Fruit fly (Drosophila melanogaster) whole organism, pupa: Measurements from ENCODE around the gene CG45491.
"Not testable (repeated sequence)": the region's sequence is repeated elsewhere in the genome, so short reads cannot be mapped to it uniquely, and the experiment has no call there.

Source experiments
- CG10348 ChIP-seq: fragments of 200-800 bp; sonication (Bioruptor generic); IDR thresholded peaks from 2 replicates; pipeline ENCODE4 v1.3.6; 2022; ENCODE audit warnings: missing biosample characterization, missing genetic modification characterization
- CG12605 ChIP-seq: fragments of 200-800 bp; sonication (Bioruptor generic); IDR thresholded peaks from 2 replicates; pipeline ENCODE4 v1.3.6; 2022; ENCODE audit warnings: missing biosample characterization, missing genetic modification characterization
- CG13204 ChIP-seq: fragments of 200-800 bp; sonication (Bioruptor generic); optimal IDR thresholded peaks from 2 replicates; lab custom pipeline; 2018; ENCODE audit warnings: missing biosample characterization, mild to moderate bottlenecking, missing genetic modification characterization, moderate library complexity
- CG14655 ChIP-seq: fragments of 200-800 bp; sonication (Bioruptor generic); optimal IDR thresholded peaks from 3 replicates; lab custom pipeline; 2017; ENCODE audit warnings: mild to moderate bottlenecking, missing biosample characterization, missing genetic modification reagents, missing genetic modification characterization
- CG15710 ChIP-seq: fragments of 200-800 bp; sonication (Bioruptor generic); optimal IDR thresholded peaks from 2 replicates; lab custom pipeline; 2018; ENCODE audit warnings: missing biosample characterization, mild to moderate bottlenecking, missing genetic modification characterization, moderate library complexity
- CG17806 ChIP-seq: fragments of 200-800 bp; sonication (Bioruptor generic); optimal IDR thresholded peaks from 2 replicates; lab custom pipeline; 2018; ENCODE audit warnings: missing biosample characterization, mild to moderate bottlenecking, missing genetic modification characterization, moderate library complexity
- CG32121 ChIP-seq: fragments of 200-800 bp; sonication (Bioruptor generic); IDR thresholded peaks from 2 replicates; pipeline ENCODE4 v1.3.6; 2022; ENCODE audit warnings: missing biosample characterization, missing genetic modification characterization
- CG34367 ChIP-seq: fragments of 200-800 bp; sonication (Bioruptor generic); optimal IDR thresholded peaks from 2 replicates; lab custom pipeline; 2018; ENCODE audit warnings: missing biosample characterization, mild to moderate bottlenecking, missing genetic modification characterization
- CG4496 ChIP-seq: fragments of 200-800 bp; sonication (Bioruptor generic); IDR thresholded peaks from 3 replicates; pipeline ENCODE4 v1.3.6; 2022; ENCODE audit warnings: missing biosample characterization, missing genetic modification characterization
- CG8159 ChIP-seq: fragments of 200-800 bp; sonication (Bioruptor generic); optimal IDR thresholded peaks from 3 replicates; lab custom pipeline; 2018; ENCODE audit warnings: missing biosample characterization, mild to moderate bottlenecking, missing genetic modification characterization, moderate library complexity
- CG8301 ChIP-seq: fragments of 200-800 bp; sonication (Bioruptor generic); optimal IDR thresholded peaks from 2 replicates; lab custom pipeline; 2018; ENCODE audit warnings: missing biosample characterization, mild to moderate bottlenecking, missing genetic modification characterization
- CG9948 ChIP-seq: fragments of 200-800 bp; sonication (Bioruptor generic); optimal IDR thresholded peaks from 2 replicates; lab custom pipeline; 2018; ENCODE audit warnings: missing biosample characterization, mild to moderate bottlenecking, missing genetic modification characterization, moderate library complexity
- D1 ChIP-seq: fragments of 200-800 bp; sonication (Bioruptor generic); optimal IDR thresholded peaks from 2 replicates; lab custom pipeline; 2018; ENCODE audit warnings: missing biosample characterization, mild to moderate bottlenecking, missing genetic modification characterization, moderate library complexity
- EcR ChIP-seq: fragments of 200-800 bp; sonication (Bioruptor generic); optimal IDR thresholded peaks from 3 replicates; lab custom pipeline; 2019; ENCODE audit warnings: missing biosample characterization, missing genetic modification characterization, mild to moderate bottlenecking, moderate library complexity, missing genetic modification reagents
- Ets98B ChIP-seq: fragments of 200-800 bp; sonication (Bioruptor generic); IDR thresholded peaks from 2 replicates; pipeline ENCODE4 v1.3.6; 2022; ENCODE audit warnings: missing biosample characterization, missing genetic modification characterization
- Pif1A ChIP-seq: fragments of 200-800 bp; sonication (Bioruptor generic); optimal IDR thresholded peaks from 3 replicates; lab custom pipeline; 2016; ENCODE audit warnings: missing biosample characterization, missing genetic modification characterization
- Pif1B ChIP-seq: fragments of 200-800 bp; sonication (Bioruptor generic); optimal IDR thresholded peaks from 3 replicates; lab custom pipeline; 2016; ENCODE audit warnings: missing biosample characterization, missing genetic modification characterization
- Snoo ChIP-seq: fragments of 200-800 bp; sonication (Bioruptor generic); optimal IDR thresholded peaks from 3 replicates; lab custom pipeline; 2017; ENCODE audit warnings: missing biosample characterization, mild to moderate bottlenecking, missing genetic modification characterization, inconsistent platforms
- fd96Ca ChIP-seq: fragments of 200-800 bp; sonication (Bioruptor generic); IDR thresholded peaks from 3 replicates; pipeline ENCODE4 v1.3.6; 2022; ENCODE audit warnings: missing biosample characterization, missing genetic modification characterization
- gl ChIP-seq: fragments of 200-800 bp; sonication (Bioruptor generic); optimal IDR thresholded peaks from 2 replicates; lab custom pipeline; 2018; ENCODE audit warnings: missing biosample characterization, mild to moderate bottlenecking, missing genetic modification characterization
- rn ChIP-seq: fragments of 200-800 bp; sonication (Bioruptor generic); IDR thresholded peaks from 2 replicates; pipeline ENCODE4 v1.3.6; 2022; ENCODE audit warnings: missing biosample characterization, missing genetic modification characterization

Gene CG45491

dm6 chrX:19938894-19939293, at the start of gene CG45491:
CG45491 (minus strand) TSS chrX:19938994.
- TF ChIP-seq CG13204 (GFP tag; lab: Kevin White, UChicago); Snoo (tag; lab: Kevin White, UChicago); CG9948 (tag; lab: Kevin White, UChicago): not testable (repeated sequence)

DNA sequence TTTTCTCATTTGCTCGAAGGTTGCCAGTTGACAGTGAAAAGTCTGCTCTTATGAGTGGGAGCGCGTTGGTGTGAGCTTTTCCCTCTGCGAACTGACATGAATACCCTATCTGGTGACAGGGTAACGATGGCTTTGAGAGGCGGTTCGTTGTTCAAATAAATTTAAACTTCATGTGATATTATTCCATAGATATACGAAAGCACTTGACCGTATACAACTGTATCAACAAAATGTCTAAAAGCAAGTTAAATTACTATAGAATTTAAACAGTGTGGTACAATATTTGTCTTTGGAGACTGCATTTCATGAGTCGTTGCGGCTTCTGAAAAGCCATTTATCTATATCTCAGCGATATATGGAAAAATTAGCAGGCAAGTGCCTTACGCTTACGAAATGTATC, 25.4 kb upstream of the CG45491 start:
- TF ChIP-seq rn (GFP tag; lab: Robert Waterston, UW), result no peak
- no peak for TF ChIP-seq D1 (tag; lab: Kevin White, UChicago)
- no peak for TF ChIP-seq CG8301 (tag; lab: Kevin White, UChicago)
- TF ChIP-seq CG32121 (GFP tag; lab: Robert Waterston, UW), result no peak
- TF ChIP-seq CG34367 (tag; lab: Kevin White, UChicago), result no peak
- no peak for TF ChIP-seq CG12605 (GFP tag; lab: Robert Waterston, UW)
- TF ChIP-seq Ets98B (GFP tag; lab: Robert Waterston, UW), result no peak
- peak; percentile 48 for TF ChIP-seq CG15710
- TF ChIP-seq EcR (GFP tag; lab: Kevin White, UChicago), result peak; percentile 32
- TF ChIP-seq CG17806 (tag; lab: Kevin White, UChicago), result peak; percentile 27
- TF ChIP-seq Snoo (tag; lab: Kevin White, UChicago), result peak; percentile 18
- peak; percentile 2 for TF ChIP-seq CG14655 (GFP tag; lab: Kevin White, UChicago)
- TF ChIP-seq CG8159 (tag; lab: Kevin White, UChicago), result peak; percentile 37
- TF ChIP-seq Pif1A, result no peak
- peak; percentile 34 for TF ChIP-seq CG9948 (tag; lab: Kevin White, UChicago)
- no peak for TF ChIP-seq CG10348 (GFP tag; lab: Robert Waterston, UW)
- TF ChIP-seq CG13204 (GFP tag; lab: Kevin White, UChicago), result no peak
- TF ChIP-seq fd96Ca, result no peak
- no peak for TF ChIP-seq gl (tag; lab: Kevin White, UChicago)

DNA sequence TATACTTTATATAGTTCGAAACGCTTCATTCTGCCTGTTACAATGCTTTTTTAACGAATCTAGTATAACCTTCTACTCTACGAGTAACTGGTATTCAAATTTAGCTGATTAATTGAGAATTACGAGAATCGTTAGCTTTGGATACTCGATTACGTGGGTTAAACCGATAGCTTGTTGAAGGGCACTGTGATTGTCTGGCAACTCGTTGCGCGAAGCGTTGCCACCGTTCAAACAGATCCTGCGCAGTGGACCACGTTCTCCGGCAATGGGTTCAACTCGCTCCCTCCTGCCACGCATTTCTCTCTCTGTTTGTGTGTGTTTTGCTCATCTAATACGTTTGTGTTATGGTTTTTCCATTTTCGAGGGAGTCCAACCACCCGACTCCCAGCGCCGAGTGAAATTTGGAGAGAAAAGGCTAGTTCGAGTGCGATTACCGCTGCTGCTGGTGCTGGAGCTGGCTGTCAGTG, 22.1 kb upstream of the CG45491 start, which contains the start of gene Nep3:
Nep3 (plus strand) TSS at position 417 of the 467 bp plus-strand sequence.
- TF ChIP-seq rn (GFP tag; lab: Robert Waterston, UW), result no peak
- no peak for TF ChIP-seq Ets98B (GFP tag; lab: Robert Waterston, UW)
- TF ChIP-seq Pif1B (GFP tag; lab: Kevin White, UChicago), result no peak
- TF ChIP-seq CG12605 (GFP tag; lab: Robert Waterston, UW), result no peak
- no peak for TF ChIP-seq CG13204 (GFP tag; lab: Kevin White, UChicago)
- TF ChIP-seq CG34367 (tag; lab: Kevin White, UChicago), result no peak
- TF ChIP-seq fd96Ca, result no peak
- TF ChIP-seq CG32121 (GFP tag; lab: Robert Waterston, UW), result no peak
- TF ChIP-seq CG9948 (tag; lab: Kevin White, UChicago), result no peak
- no peak for TF ChIP-seq CG8301 (tag; lab: Kevin White, UChicago)
- TF ChIP-seq gl (tag; lab: Kevin White, UChicago), result no peak
- no peak for TF ChIP-seq CG10348 (GFP tag; lab: Robert Waterston, UW)
- TF ChIP-seq CG14655 (GFP tag; lab: Kevin White, UChicago), result no peak
- no peak for TF ChIP-seq CG8159 (tag; lab: Kevin White, UChicago)

DNA sequence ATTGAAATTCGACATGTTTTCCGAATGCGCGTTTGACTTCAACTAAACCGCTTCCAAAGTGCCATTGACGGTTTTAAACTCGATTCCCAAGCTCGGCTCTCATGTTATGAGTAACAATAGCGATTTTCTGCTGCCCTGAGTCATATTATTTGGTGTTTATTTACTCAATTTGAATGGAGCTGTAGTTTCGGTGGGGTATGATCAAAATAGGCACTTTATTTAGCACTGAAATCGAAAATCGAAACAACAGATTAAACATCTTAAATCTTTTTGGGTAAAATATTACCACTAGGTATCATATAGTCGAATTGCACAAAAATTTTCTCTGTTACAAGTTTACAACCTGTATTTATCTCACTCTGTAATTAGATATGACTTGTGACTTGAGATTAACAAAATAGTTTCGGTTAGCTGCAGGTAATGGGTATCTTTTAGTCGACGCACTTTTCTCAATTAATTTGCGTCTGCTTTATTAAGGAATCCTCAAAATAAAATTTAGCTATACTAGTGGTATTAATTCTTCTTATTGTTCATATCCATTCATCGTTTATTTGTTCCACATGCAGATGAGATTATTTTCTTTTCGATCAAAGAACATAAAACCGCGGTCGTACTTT, 20.7 kb upstream of the CG45491 start, which contains the start of gene CG12655:
CG12655 (minus strand) TSS at position 51 of the 617 bp plus-strand sequence.
- TF ChIP-seq EcR (GFP tag; lab: Kevin White, UChicago), result no peak
- no peak for TF ChIP-seq D1 (tag; lab: Kevin White, UChicago)
- TF ChIP-seq CG32121 (GFP tag; lab: Robert Waterston, UW), result no peak
- TF ChIP-seq gl (tag; lab: Kevin White, UChicago), result no peak
- no peak for TF ChIP-seq Ets98B (GFP tag; lab: Robert Waterston, UW)
- no peak for TF ChIP-seq Snoo (tag; lab: Kevin White, UChicago)
- no peak for TF ChIP-seq rn (GFP tag; lab: Robert Waterston, UW)
- TF ChIP-seq CG13204 (GFP tag; lab: Kevin White, UChicago), result no peak
- TF ChIP-seq CG8301 (tag; lab: Kevin White, UChicago), result no peak
- no peak for TF ChIP-seq Pif1A
- no peak for TF ChIP-seq CG9948 (tag; lab: Kevin White, UChicago)
- TF ChIP-seq CG12605 (GFP tag; lab: Robert Waterston, UW), result no peak
- TF ChIP-seq Pif1B (GFP tag; lab: Kevin White, UChicago), result no peak
- TF ChIP-seq CG14655 (GFP tag; lab: Kevin White, UChicago), result no peak
- no peak for TF ChIP-seq CG4496 (GFP tag; lab: Robert Waterston, UW)
- TF ChIP-seq CG10348 (GFP tag; lab: Robert Waterston, UW), result no peak
- TF ChIP-seq CG8159 (tag; lab: Kevin White, UChicago), result no peak
- TF ChIP-seq, all 21 proteins: peak for 0

DNA sequence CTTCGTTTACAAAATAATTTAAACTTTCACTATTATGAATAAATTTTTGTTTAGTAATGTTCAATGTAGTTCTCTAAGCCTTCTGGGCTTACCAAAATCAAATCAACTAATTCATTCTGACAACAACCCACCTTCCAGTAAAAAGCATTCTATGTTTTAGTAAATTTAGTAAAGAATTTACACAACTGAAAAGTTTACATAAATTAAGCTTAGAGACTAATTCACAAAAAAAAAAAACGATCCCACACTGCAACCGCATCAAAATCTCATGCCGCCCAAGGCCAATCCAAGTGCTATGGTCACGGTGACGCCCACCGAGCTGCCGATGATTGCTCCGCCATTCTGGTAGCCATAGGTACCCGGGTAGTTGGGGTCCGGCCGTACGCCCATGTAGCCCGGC, 19.4 kb upstream of the CG45491 start, which contains the start of gene CG43784:
CG43784 (minus strand) TSS at position 101 of the 400 bp plus-strand sequence.
- not testable (repeated sequence) for TF ChIP-seq CG15710; CG14655 (GFP tag; lab: Kevin White, UChicago); CG9948 (tag; lab: Kevin White, UChicago)

DNA sequence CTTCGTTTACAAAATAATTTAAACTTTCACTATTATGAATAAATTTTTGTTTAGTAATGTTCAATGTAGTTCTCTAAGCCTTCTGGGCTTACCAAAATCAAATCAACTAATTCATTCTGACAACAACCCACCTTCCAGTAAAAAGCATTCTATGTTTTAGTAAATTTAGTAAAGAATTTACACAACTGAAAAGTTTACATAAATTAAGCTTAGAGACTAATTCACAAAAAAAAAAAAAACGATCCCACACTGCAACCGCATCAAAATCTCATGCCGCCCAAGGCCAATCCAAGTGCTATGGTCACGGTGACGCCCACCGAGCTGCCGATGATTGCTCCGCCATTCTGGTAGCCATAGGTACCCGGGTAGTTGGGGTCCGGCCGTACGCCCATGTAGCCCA, 14.7 kb upstream of the CG45491 start, which contains the start of gene CG45494:
CG45494 (minus strand) TSS at position 101 of the 400 bp plus-strand sequence.
- not testable (repeated sequence) for TF ChIP-seq CG14655 (GFP tag; lab: Kevin White, UChicago); Pif1A; EcR (GFP tag; lab: Kevin White, UChicago)
